Worm (Caenorhabditis elegans): ENCODE results near the gene B0250.18.

DNA sequence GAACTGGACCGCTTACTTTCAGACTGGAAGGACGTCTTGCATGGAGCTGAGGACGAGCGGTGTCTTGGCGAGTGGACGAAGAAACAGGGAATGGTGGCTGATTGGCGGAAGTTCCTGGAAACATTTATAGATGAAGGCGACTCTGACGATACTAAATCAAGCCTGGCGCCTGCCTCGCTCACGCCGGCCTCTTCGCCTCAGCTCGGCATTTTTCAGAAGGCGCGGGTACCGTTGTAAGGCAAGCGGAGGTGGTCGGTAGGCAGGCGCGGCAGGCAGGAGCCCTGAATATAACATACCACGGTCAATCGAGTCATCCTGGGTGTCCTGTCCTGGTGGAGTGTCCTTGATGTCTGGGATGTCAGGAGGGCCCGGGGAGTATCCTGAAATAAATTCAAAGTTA is 14.8 kb downstream of the B0250.18 start:
- TF ChIP-seq unc-39 (tag; optimal IDR thresholded peaks at IDR 0.05) = no peak
- TF ChIP-seq nhr-237 (tag; optimal IDR thresholded peaks at IDR 0.05) = no peak

All from whole organism, mixed stage, embryonic.